Worm (Caenorhabditis elegans): Measurements from ENCODE around the gene unc-129.

unc-129 gene

DNA sequence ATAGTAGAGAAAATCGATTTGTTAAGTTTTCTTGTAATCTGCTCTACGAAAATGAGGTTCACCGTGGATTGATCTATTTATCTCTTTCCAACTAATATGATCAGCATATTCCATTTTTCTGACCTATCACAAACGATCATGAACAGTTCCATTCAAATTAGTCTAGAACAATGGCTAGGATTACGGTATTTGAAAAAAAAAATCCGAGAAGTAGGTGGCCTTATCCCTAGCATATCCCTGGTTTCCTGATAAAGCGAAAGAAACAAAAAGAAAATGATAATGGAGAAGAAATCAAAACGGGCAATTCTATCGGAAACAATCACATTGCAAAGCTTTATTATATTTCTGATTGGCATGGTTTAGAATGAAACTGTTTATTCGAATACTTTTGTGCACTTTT, 12.4 kb downstream of the unc-129 start, which contains the start of gene mltn-12:
TSS of gene mltn-12 (plus strand) at position 301 of the 400 bp plus-strand sequence.
- TF ChIP-seq snpc-4 (tag; optimal IDR thresholded peaks at IDR 0.05) (no peak), dmd-4 (tag; optimal IDR thresholded peaks at IDR 0.05) (no peak), zag-1 (tag; optimal IDR thresholded peaks at IDR 0.05) (no peak), aly-2 (tag; optimal IDR thresholded peaks at IDR 0.05) (no peak), gmeb-1 (tag; optimal IDR thresholded peaks at IDR 0.05) (no peak), egl-27 (tag; optimal IDR thresholded peaks at IDR 0.05) (no peak), alr-1 (tag; optimal IDR thresholded peaks at IDR 0.05) (no peak), ztf-1 (GFP tag; conservative IDR thresholded peaks at IDR 0.05) (no peak), peb-1 (tag; optimal IDR thresholded peaks at IDR 0.05) (no peak), lin-11 (tag; optimal IDR thresholded peaks at IDR 0.05) (no peak), lsy-2 (tag; optimal IDR thresholded peaks at IDR 0.05) (no peak), Y55F3AM.14 (GFP tag; optimal IDR thresholded peaks at IDR 0.05) (no peak), nhr-10 (tag; optimal IDR thresholded peaks at IDR 0.05) (no peak), ztf-4 (tag; optimal IDR thresholded peaks at IDR 0.05) (no peak), fos-1 (tag; optimal IDR thresholded peaks at IDR 0.05) (no peak), nhr-6 (tag; optimal IDR thresholded peaks at IDR 0.05) (no peak), lin-39 (tag; optimal IDR thresholded peaks at IDR 0.05) (no peak), F13H6.1 (tag; optimal IDR thresholded peaks at IDR 0.05) (no peak)

DNA sequence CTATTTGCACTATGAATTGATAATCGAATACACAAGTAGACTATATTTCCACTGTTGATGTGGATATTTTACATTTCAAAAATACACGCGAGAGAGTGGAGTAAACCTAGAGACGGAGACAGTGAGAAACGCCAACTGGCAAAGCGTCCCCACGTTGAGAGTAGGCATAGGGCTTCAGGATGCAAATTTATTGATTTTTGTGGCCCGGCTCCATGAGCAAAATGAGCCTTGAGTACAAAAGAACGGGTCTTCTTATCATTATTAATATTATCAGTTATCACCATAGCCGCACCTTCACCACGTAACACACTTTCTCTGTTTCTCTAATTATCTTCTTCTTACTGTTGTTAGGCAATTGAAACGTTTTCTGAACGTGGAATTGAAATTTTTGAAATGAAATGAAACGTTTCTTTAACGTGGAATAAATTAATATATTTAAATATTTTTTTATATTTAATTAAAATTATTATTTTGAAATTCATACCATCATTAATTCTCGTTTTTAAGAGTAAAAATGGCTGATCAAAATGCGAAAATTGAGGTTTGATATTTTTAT, 18.4 kb downstream of the unc-129 start, which contains the start of gene bre-1:
TSS of gene bre-1 (plus strand) at position 506 of the 556 bp plus-strand sequence.
- TF ChIP-seq crh-2 (tag; optimal IDR thresholded peaks at IDR 0.05) (peak; percentile 69), peb-1 (tag; optimal IDR thresholded peaks at IDR 0.05) (no peak), sma-9 (GFP tag; optimal IDR thresholded peaks at IDR 0.05) (peak; percentile 24), sma-9 (tag; optimal IDR thresholded peaks at IDR 0.05) (no peak), fos-1 (tag; optimal IDR thresholded peaks at IDR 0.05) (peak; percentile 30), sma-3 (GFP tag; optimal IDR thresholded peaks at IDR 0.05) (no peak), C34F6.9 (tag; optimal IDR thresholded peaks at IDR 0.05) (peak; percentile 34)

DNA sequence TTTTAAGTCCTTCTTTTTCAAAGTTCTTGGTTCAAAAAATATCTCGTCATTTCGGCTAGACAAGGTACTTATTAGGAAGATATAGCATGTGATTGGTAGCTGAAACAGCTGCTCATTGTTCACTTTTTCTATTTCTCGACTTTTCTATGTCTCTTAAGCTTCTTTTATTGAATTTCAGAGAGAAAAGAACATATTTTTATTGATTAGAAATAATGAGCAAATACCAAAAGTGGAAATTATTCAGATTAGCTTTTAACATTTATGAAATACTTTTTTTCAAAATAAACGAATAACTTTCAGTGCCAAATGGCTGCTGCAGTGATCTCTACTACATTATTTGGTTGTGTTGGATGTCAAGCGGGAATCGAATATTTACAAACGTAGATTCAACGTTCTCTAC, 20.6 kb downstream of the unc-129 start, which contains the start of gene nstp-1:
TSS of gene nstp-1 (plus strand) at position 301 of the 400 bp plus-strand sequence.
- TF ChIP-seq lsy-2 (tag; optimal IDR thresholded peaks at IDR 0.05), result no peak
- TF ChIP-seq peb-1 (tag; optimal IDR thresholded peaks at IDR 0.05), result no peak
- TF ChIP-seq unc-55 (GFP tag; optimal IDR thresholded peaks at IDR 0.05), result no peak
- no peak for TF ChIP-seq sem-4 (tag; optimal IDR thresholded peaks at IDR 0.05)
- no peak for TF ChIP-seq fos-1 (tag; optimal IDR thresholded peaks at IDR 0.05)

DNA sequence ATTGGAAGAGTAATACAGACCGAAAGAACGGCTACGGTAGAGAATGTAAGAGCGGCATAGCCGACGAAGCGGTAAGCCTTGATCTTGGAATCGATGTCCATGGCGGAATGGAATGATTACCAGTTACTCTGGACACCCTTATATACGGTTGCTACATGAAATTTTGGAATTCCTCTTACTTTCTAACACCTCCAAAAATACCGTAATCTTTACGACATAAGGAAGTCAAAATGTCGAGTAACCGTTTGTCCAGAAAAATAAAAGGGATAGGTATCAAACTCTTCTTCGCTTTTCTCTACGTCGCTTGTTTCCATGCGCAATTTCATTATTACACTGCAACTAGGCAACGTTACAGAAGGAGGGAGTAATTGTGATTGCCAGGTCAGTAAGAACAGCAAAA, 25.5 kb downstream of the unc-129 start, which contains the start of gene col-119:
TSS of gene col-119 (minus strand) at position 101 of the 400 bp plus-strand sequence.
- TF ChIP-seq ztf-11 (tag; optimal IDR thresholded peaks at IDR 0.05), result no peak
- no peak for TF ChIP-seq nhr-237 (tag; optimal IDR thresholded peaks at IDR 0.05)
- TF ChIP-seq crh-2 (tag; optimal IDR thresholded peaks at IDR 0.05), result no peak
- no peak for TF ChIP-seq nhr-10 (tag; optimal IDR thresholded peaks at IDR 0.05)
- TF ChIP-seq lsy-2 (tag; optimal IDR thresholded peaks at IDR 0.05), result no peak
- no peak for TF ChIP-seq nhr-21 (tag; optimal IDR thresholded peaks at IDR 0.05)
- no peak for TF ChIP-seq ceh-16 (tag; optimal IDR thresholded peaks at IDR 0.05)
- TF ChIP-seq aly-2 (tag; optimal IDR thresholded peaks at IDR 0.05), result no peak
- no peak for TF ChIP-seq nhr-23 (tag; optimal IDR thresholded peaks at IDR 0.05)
- no peak for TF ChIP-seq mdl-1 (tag; optimal IDR thresholded peaks at IDR 0.05)
- no peak for TF ChIP-seq skn-1 (tag; optimal IDR thresholded peaks at IDR 0.05)
- no peak for TF ChIP-seq ama-1 (optimal IDR thresholded peaks at IDR 0.05)
- TF ChIP-seq nhr-12 (tag; optimal IDR thresholded peaks at IDR 0.05), result no peak
- no peak for TF ChIP-seq nhr-129 (tag; optimal IDR thresholded peaks at IDR 0.05)
- no peak for TF ChIP-seq ztf-1 (GFP tag; conservative IDR thresholded peaks at IDR 0.05)
- TF ChIP-seq lin-39 (tag; optimal IDR thresholded peaks at IDR 0.05), result no peak
- no peak for TF ChIP-seq sma-3 (GFP tag; optimal IDR thresholded peaks at IDR 0.05)
- no peak for TF ChIP-seq nhr-6 (tag; optimal IDR thresholded peaks at IDR 0.05)
- TF ChIP-seq peb-1 (tag; optimal IDR thresholded peaks at IDR 0.05), result no peak

DNA sequence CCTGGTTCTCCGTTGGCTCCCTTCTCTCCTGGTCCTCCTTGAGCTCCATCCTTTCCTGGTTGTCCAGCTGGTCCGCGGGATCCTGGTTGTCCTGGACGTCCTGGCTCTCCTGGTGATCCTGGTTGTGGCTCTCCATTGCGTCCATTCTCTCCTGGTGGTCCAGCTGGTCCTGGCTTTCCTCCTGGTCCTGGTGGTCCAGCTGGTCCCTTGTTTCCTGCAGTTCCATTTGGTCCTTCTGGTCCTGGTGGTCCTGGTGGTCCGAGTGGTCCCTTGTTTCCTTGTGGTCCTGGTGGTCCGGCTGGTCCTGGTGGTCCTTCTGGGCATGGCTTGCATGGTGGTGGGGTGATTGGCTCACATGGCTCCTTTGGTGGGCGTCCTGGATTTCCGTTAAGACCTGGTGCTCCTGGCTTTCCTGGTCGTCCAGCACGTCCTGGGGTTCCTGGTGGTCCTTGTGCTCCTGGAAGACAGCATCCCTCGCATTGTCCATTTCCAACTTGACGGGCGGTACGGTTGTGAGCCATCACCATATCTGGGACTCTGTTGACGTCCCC, 26.1 kb downstream of the unc-129 start:
- TF ChIP-seq lin-11 (tag; optimal IDR thresholded peaks at IDR 0.05) (no peak), R02D3.7 (tag; optimal IDR thresholded peaks at IDR 0.05) (no peak), unc-55 (GFP tag; optimal IDR thresholded peaks at IDR 0.05) (no peak), ztf-1 (GFP tag; conservative IDR thresholded peaks at IDR 0.05) (no peak), nhr-12 (tag; optimal IDR thresholded peaks at IDR 0.05) (no peak), F13H6.1 (tag; optimal IDR thresholded peaks at IDR 0.05) (no peak)

Data from whole organism, L2 larva.